Fruit fly (Drosophila melanogaster): Measurements from ENCODE around the gene CG32055.

CG32055 gene

DNA sequence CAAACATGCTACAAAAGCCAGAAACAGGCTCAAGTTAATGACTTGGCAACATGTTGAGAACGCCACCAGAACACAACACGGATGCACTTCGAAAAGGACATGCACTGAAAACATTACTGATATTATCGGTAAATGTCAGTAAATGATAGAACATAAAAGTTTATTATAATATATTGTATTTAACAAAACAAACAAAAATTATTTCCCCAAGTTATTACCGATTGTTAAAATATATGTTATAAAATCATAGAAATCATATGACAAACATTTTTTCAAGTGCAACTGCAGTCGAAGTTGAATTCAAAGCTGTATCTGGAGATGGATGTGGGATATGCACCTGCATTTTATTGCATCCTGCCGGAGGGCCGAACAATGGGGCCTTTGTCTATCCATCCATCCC lies 27.6 kb upstream of the CG32055 start (continued):
- peak; percentile 35 for TF ChIP-seq CG10631 (GFP tag; optimal IDR thresholded peaks at IDR 0.05)
- TF ChIP-seq lz (GFP tag; optimal IDR thresholded peaks at IDR 0.05), result no peak
- TF ChIP-seq CG31627 (GFP tag; optimal IDR thresholded peaks at IDR 0.05), result no peak
- no peak for TF ChIP-seq Sox15 (GFP tag; optimal IDR thresholded peaks at IDR 0.05)
- TF ChIP-seq CG6792 (GFP tag; optimal IDR thresholded peaks at IDR 0.05), result peak; percentile 3
- no peak for TF ChIP-seq CG11294 (GFP tag; IDR thresholded peaks at IDR 0.05)
- TF ChIP-seq Hr4 (GFP tag; optimal IDR thresholded peaks at IDR 0.05), result no peak
- TF ChIP-seq dsx (GFP tag; optimal IDR thresholded peaks at IDR 0.05; ENCODE audit: poor library complexity, severe bottlenecking), result no peak
- no peak for TF ChIP-seq fkh (GFP tag; optimal IDR thresholded peaks at IDR 0.05)
- TF ChIP-seq Gug (GFP tag; IDR thresholded peaks at IDR 0.05), result no peak
- TF ChIP-seq CG6163 (GFP tag; IDR thresholded peaks at IDR 0.05), result no peak
- peak; percentile 18 for TF ChIP-seq CG32006 (GFP tag; optimal IDR thresholded peaks at IDR 0.05)
- TF ChIP-seq net (GFP tag; optimal IDR thresholded peaks at IDR 0.05), result no peak

DNA sequence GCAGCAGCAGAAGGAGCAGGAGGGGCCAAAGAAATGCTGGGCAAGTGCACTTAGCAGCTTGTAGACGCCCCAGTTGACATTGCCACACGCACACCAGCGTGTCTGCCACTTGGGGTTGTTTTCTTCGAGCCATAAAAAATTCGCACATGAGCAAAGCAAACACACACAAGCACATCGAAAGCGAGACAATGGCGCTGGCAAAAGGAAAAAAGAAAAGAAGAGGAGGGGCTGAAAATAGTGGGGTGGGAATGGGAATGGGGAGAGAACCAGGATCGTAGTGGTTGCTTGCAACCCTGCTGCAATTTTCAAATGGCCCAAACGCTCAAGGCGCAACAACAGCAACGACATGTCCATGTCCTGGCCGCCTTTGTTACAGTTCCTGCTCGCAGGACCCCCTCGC lies 27.2 kb upstream of the CG32055 start:
- TF ChIP-seq Eip78C (GFP tag), result no peak
- TF ChIP-seq Hr4 (GFP tag; optimal IDR thresholded peaks at IDR 0.05), result no peak
- peak; percentile 8 for TF ChIP-seq CG9139 (GFP tag; optimal IDR thresholded peaks at IDR 0.05)

DNA sequence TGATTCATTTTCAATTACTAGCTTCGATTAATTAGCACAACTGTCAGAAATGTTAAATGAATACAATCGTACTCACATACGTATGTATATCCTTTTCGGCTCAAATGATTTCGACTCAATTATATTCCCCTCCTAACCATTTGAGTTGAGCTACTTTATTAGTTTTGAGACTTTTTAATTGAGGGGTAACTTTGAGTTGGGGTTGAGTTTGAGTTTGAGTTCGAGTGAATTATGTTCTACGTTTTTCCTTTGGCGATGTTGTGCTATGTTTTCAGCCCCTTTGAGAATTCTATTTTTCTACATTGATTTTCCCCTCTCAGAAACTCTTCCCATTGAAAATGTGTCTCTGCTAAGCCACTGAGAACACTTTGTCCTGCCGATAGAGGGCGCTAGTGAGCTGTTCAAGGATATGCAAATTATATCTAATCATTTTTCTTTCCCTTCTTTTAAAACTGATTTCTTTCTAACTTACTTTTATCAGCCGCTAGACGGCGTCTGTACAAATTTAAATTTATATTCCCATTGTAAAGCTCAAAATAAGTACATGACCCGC lies 26.3 kb upstream of the CG32055 start:
- TF ChIP-seq CG11902 (GFP tag; optimal IDR thresholded peaks at IDR 0.05) (no peak), Sox15 (GFP tag; optimal IDR thresholded peaks at IDR 0.05) (no peak), CG11762 (GFP tag; optimal IDR thresholded peaks at IDR 0.05; ENCODE audit: insufficient read depth) (no peak), svp (GFP tag) (no peak), achi (GFP tag; optimal IDR thresholded peaks at IDR 0.05) (no peak), CG10669 (GFP tag; optimal IDR thresholded peaks at IDR 0.05) (no peak), CG6163 (GFP tag; IDR thresholded peaks at IDR 0.05) (no peak), salr (GFP tag; optimal IDR thresholded peaks at IDR 0.05) (no peak), pdm3 (GFP tag; optimal IDR thresholded peaks at IDR 0.05) (no peak), CG4318 (GFP tag; optimal IDR thresholded peaks at IDR 0.05) (no peak), dac (GFP tag; optimal IDR thresholded peaks at IDR 0.05) (no peak), CG15336 (GFP tag; IDR thresholded peaks at IDR 0.05) (no peak), CG16779 (tag; optimal IDR thresholded peaks at IDR 0.05) (no peak), dsx (GFP tag; optimal IDR thresholded peaks at IDR 0.05; ENCODE audit: poor library complexity, severe bottlenecking) (no peak), CG3919 (GFP tag; optimal IDR thresholded peaks at IDR 0.05) (no peak), lz (GFP tag; optimal IDR thresholded peaks at IDR 0.05) (no peak)

DNA sequence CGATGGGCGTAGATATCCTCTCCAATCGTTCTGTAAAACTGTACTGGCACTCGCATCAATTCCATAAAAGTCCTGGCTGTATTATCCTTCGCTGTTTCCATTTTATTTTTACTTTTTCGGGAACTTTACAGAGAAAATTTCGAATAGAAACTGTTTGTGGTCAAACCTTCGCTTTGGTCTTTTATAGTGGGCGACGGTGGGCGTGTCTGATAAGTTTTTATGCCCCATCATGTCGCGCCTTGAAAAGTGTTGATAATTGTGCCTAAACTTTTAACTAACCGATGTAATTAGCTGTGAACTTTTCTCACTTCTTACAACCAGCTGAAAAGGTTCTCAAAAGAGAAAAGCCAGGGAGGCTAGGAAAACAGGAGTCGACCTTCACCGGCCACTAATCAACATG lies 24.6 kb upstream of the CG32055 start, which contains the start of gene Or67c:
Or67c (minus strand) TSS at position 101 of the 400 bp plus-strand sequence.
- TF ChIP-seq CG8319 (GFP tag; optimal IDR thresholded peaks at IDR 0.05), result no peak
- TF ChIP-seq CG6854 (GFP tag; optimal IDR thresholded peaks at IDR 0.05), result no peak
- TF ChIP-seq CG9139 (GFP tag; optimal IDR thresholded peaks at IDR 0.05), result no peak
- no peak for TF ChIP-seq Ets21C (GFP tag; optimal IDR thresholded peaks at IDR 0.05)
- no peak for TF ChIP-seq CG32006 (GFP tag; optimal IDR thresholded peaks at IDR 0.05)
- TF ChIP-seq Sox15 (GFP tag; optimal IDR thresholded peaks at IDR 0.05), result no peak
- no peak for TF ChIP-seq dsx (GFP tag; optimal IDR thresholded peaks at IDR 0.05; ENCODE audit: poor library complexity, severe bottlenecking)
- no peak for TF ChIP-seq CG3919 (GFP tag; optimal IDR thresholded peaks at IDR 0.05)
- no peak for TF ChIP-seq CG6808 (GFP tag; optimal IDR thresholded peaks at IDR 0.05)
- no peak for TF ChIP-seq net (GFP tag; optimal IDR thresholded peaks at IDR 0.05)
- TF ChIP-seq CG34406 (GFP tag; optimal IDR thresholded peaks at IDR 0.05), result no peak
- TF ChIP-seq Ets96B (tag; optimal IDR thresholded peaks at IDR 0.05), result no peak
- no peak for TF ChIP-seq CG15336 (GFP tag; IDR thresholded peaks at IDR 0.05)
- no peak for TF ChIP-seq Sox14 (GFP tag; optimal IDR thresholded peaks at IDR 0.05)
- TF ChIP-seq acj6 (GFP tag; optimal IDR thresholded peaks at IDR 0.05), result no peak
- no peak for TF ChIP-seq Blimp-1 (GFP tag; optimal IDR thresholded peaks at IDR 0.05)
- TF ChIP-seq CG3032 (tag; optimal IDR thresholded peaks at IDR 0.05), result no peak
- no peak for TF ChIP-seq spab (GFP tag; optimal IDR thresholded peaks at IDR 0.05)
- no peak for TF ChIP-seq achi (GFP tag; optimal IDR thresholded peaks at IDR 0.05)
- no peak for TF ChIP-seq CG6792 (GFP tag; optimal IDR thresholded peaks at IDR 0.05)

Measured in whole organism, prepupa.